Fruit fly (Drosophila melanogaster) S2 (cell line): ENCODE measurements around the gene sle.

ENCODE experiments used
- CG8478 ChIP-seq: fragments of >200 bp; optimal IDR thresholded peaks from 2 replicates; lab custom pipeline; 2018
- CTCF ChIP-seq, 2 experiments: fragments of >200 bp; optimal IDR thresholded peaks; 2 replicates each; lab custom pipeline; 2018

dm6 chr3R:10351960-10352458 lies 19.1 kb downstream of the sle start:
- no peak for TF ChIP-seq CTCF (optimal IDR thresholded peaks at IDR 0.05; lab: Kevin White, UChicago)
- TF ChIP-seq CG8478 (lab: Kevin White, UChicago), result no peak
